Worm (Caenorhabditis elegans) whole organism, L1 larva: ENCODE results near the gene EGAP9.3.
A peak's percentile ranks its signal among the peaks of the same experiment; 100 is the strongest.

Experiments used
- C04F5.9 ChIP-seq: sonication (generic microtip); optimal IDR thresholded peaks from 2 replicates; lab custom pipeline; 2016; ENCODE audit warnings: missing genetic modification characterization, missing compliant biosample characterization
- C34B4.2 ChIP-seq: sonication (generic microtip); optimal IDR thresholded peaks from 2 replicates; lab custom pipeline; 2017; ENCODE audit warnings: mild to moderate bottlenecking, missing genetic modification characterization, missing compliant biosample characterization
- alr-1 ChIP-seq: fragments of 200-800 bp; sonication (Bioruptor generic); optimal IDR thresholded peaks from 2 replicates; lab custom pipeline; 2018; ENCODE audit warnings: borderline replicate concordance, mild to moderate bottlenecking, missing genetic modification characterization, missing compliant biosample characterization
- blmp-1 ChIP-seq: fragments of 150-350 bp; optimal IDR thresholded peaks from 2 replicates; lab custom pipeline; 2014; ENCODE audit warnings: missing biosample characterization, missing genetic modification characterization
- ceh-8 ChIP-seq: fragments of 200-800 bp; sonication (Bioruptor generic); optimal IDR thresholded peaks from 2 replicates; lab custom pipeline; 2018; ENCODE audit warnings: mild to moderate bottlenecking, missing genetic modification characterization, moderate library complexity, missing compliant biosample characterization
- ceh-90 ChIP-seq: sonication (generic microtip); optimal IDR thresholded peaks from 2 replicates; lab custom pipeline; 2016; ENCODE audit warnings: missing genetic modification characterization, missing compliant biosample characterization
- dsc-1 ChIP-seq: sonication (generic microtip); optimal IDR thresholded peaks from 2 replicates; lab custom pipeline; 2016; ENCODE audit warnings: mild to moderate bottlenecking, missing genetic modification characterization, missing compliant biosample characterization
- efl-1 ChIP-seq, 4 experiments: fragments of 150-350 bp; optimal IDR thresholded peaks in 3 of 4; peaks in 1 of 4; 1 replicate in 1 of 4; 2 replicates in 3 of 4; lab custom pipeline; 2014; ENCODE audit warnings: missing biosample characterization in 2 of 4, missing genetic modification characterization in 2 of 4, missing genetic modification reagents in 2 of 4
- efl-3 ChIP-seq: fragments of 200-800 bp; sonication (Bioruptor generic); optimal IDR thresholded peaks from 2 replicates; lab custom pipeline; 2018; ENCODE audit warnings: mild to moderate bottlenecking, missing genetic modification characterization, missing compliant biosample characterization
- elt-2 ChIP-seq: sonication (generic microtip); optimal IDR thresholded peaks from 2 replicates; lab custom pipeline; 2016; ENCODE audit warnings: missing genetic modification characterization, mild to moderate bottlenecking, inconsistent platforms, missing compliant biosample characterization, missing genetic modification reagents
- elt-3 ChIP-seq, 6 experiments: fragments of 150-350 bp in 1 of 6; sonication (generic microtip); optimal IDR thresholded peaks; 2 replicates each; lab custom pipeline; 2017 to 2018; ENCODE audit warnings: missing biosample characterization in 6 of 6, missing genetic modification characterization in 6 of 6, inconsistent platforms in 1 of 6
- ets-5 ChIP-seq: fragments of 200-800 bp; sonication (Bioruptor generic); IDR thresholded peaks from 2 replicates; pipeline ENCODE4 v1.3.6; 2022; ENCODE audit warnings: missing genetic modification characterization, missing compliant biosample characterization
- fkh-10 ChIP-seq: sonication (generic microtip); optimal IDR thresholded peaks from 2 replicates; lab custom pipeline; 2017; ENCODE audit warnings: missing biosample characterization, missing genetic modification reagents, missing genetic modification characterization
- fos-1 ChIP-seq: fragments of 150-350 bp; optimal IDR thresholded peaks from 2 replicates; lab custom pipeline; 2014; ENCODE audit warnings: missing biosample characterization, missing genetic modification characterization
- hlh-4 ChIP-seq: sonication (generic microtip); optimal IDR thresholded peaks from 2 replicates; lab custom pipeline; 2016; ENCODE audit warnings: mild to moderate bottlenecking, missing genetic modification characterization, missing compliant biosample characterization
- irx-1 ChIP-seq: sonication (generic microtip); optimal IDR thresholded peaks from 2 replicates; lab custom pipeline; 2016; ENCODE audit warnings: missing genetic modification characterization, missing compliant biosample characterization
- lin-13 ChIP-seq: fragments of 150-350 bp; optimal IDR thresholded peaks from 2 replicates; lab custom pipeline; 2014; ENCODE audit warnings: missing biosample characterization, missing genetic modification reagents, missing genetic modification characterization
- lin-14 ChIP-seq: fragments of 200-800 bp; sonication (Bioruptor generic); optimal IDR thresholded peaks from 2 replicates; lab custom pipeline; 2018; ENCODE audit warnings: mild to moderate bottlenecking, missing genetic modification characterization, moderate library complexity, missing compliant biosample characterization
- lsy-2 ChIP-seq, 2 experiments: fragments of 150-350 bp; optimal IDR thresholded peaks; 2 replicates each; lab custom pipeline; 2014; ENCODE audit warnings: missing biosample characterization in 2 of 2, missing genetic modification characterization in 2 of 2
- mdl-1 ChIP-seq, 2 experiments: fragments of 150-350 bp; optimal IDR thresholded peaks; 2 replicates each; lab custom pipeline; 2014 to 2017; ENCODE audit warnings: missing biosample characterization in 2 of 2, missing genetic modification characterization in 2 of 2, inconsistent platforms in 1 of 2
- mef-2 ChIP-seq: fragments of 150-350 bp; optimal IDR thresholded peaks from 2 replicates; lab custom pipeline; 2014; ENCODE audit warnings: missing biosample characterization, missing genetic modification characterization
- mep-1 ChIP-seq: fragments of 150-350 bp; optimal IDR thresholded peaks from 2 replicates; lab custom pipeline; 2014; ENCODE audit warnings: missing biosample characterization, missing genetic modification characterization
- nhr-12 ChIP-seq: sonication (generic microtip); optimal IDR thresholded peaks from 2 replicates; lab custom pipeline; 2017; ENCODE audit warnings: missing biosample characterization, missing genetic modification characterization
- nhr-28 ChIP-seq: fragments of 150-350 bp; optimal IDR thresholded peaks from 2 replicates; lab custom pipeline; 2014; ENCODE audit warnings: missing biosample characterization, missing genetic modification characterization
- nhr-47 ChIP-seq: sonication (generic microtip); optimal IDR thresholded peaks from 2 replicates; lab custom pipeline; 2016; ENCODE audit warnings: mild to moderate bottlenecking, missing genetic modification characterization, moderate library complexity, missing compliant biosample characterization
- nhr-71 ChIP-seq: sonication (generic microtip); optimal IDR thresholded peaks from 2 replicates; lab custom pipeline; 2016; ENCODE audit warnings: mild to moderate bottlenecking, missing genetic modification characterization, moderate library complexity, missing compliant biosample characterization
- nhr-76 ChIP-seq: sonication (generic microtip); optimal IDR thresholded peaks from 2 replicates; lab custom pipeline; 2017; ENCODE audit warnings: missing biosample characterization, missing genetic modification characterization
- nhr-77 ChIP-seq: fragments of 150-350 bp; optimal IDR thresholded peaks from 2 replicates; lab custom pipeline; 2014; ENCODE audit warnings: missing biosample characterization, missing genetic modification characterization
- nhr-84 ChIP-seq: sonication (generic microtip); optimal IDR thresholded peaks from 2 replicates; lab custom pipeline; 2017; ENCODE audit warnings: missing biosample characterization, missing genetic modification characterization
- pag-3 ChIP-seq: sonication (generic microtip); optimal IDR thresholded peaks from 2 replicates; lab custom pipeline; 2017; ENCODE audit warnings: missing genetic modification characterization, mild to moderate bottlenecking, missing compliant biosample characterization, antibody characterized with exemption, borderline replicate concordance; ENCODE audit not compliant: insufficient read depth
- pax-3 ChIP-seq: fragments of 200-800 bp; sonication (Bioruptor generic); optimal IDR thresholded peaks from 2 replicates; lab custom pipeline; 2018; ENCODE audit warnings: mild to moderate bottlenecking, missing genetic modification characterization, moderate library complexity, missing compliant biosample characterization
- rnt-1 ChIP-seq: sonication (generic microtip); optimal IDR thresholded peaks from 2 replicates; lab custom pipeline; 2016; ENCODE audit warnings: mild to moderate bottlenecking, missing genetic modification characterization, moderate library complexity, missing compliant biosample characterization
- skn-1 ChIP-seq: fragments of 150-350 bp; optimal IDR thresholded peaks from 2 replicates; lab custom pipeline; 2014; ENCODE audit warnings: missing biosample characterization, missing genetic modification characterization
- snpc-4 ChIP-seq: fragments of 150-350 bp; optimal IDR thresholded peaks from 2 replicates; lab custom pipeline; 2014; ENCODE audit warnings: missing biosample characterization, missing genetic modification characterization
- sox-4 ChIP-seq: sonication (generic microtip); optimal IDR thresholded peaks from 2 replicates; lab custom pipeline; 2016; ENCODE audit warnings: missing genetic modification characterization, missing compliant biosample characterization
- swsn-7 ChIP-seq: sonication (generic microtip); optimal IDR thresholded peaks from 2 replicates; lab custom pipeline; 2016; ENCODE audit warnings: missing genetic modification characterization, missing compliant biosample characterization
- tbx-2 ChIP-seq: sonication (generic microtip); optimal IDR thresholded peaks from 2 replicates; lab custom pipeline; 2016; ENCODE audit warnings: missing genetic modification characterization, missing compliant biosample characterization
- tlp-1 ChIP-seq: fragments of 150-350 bp; optimal IDR thresholded peaks from 2 replicates; lab custom pipeline; 2014; ENCODE audit warnings: missing biosample characterization, missing genetic modification characterization
- unc-130 ChIP-seq: fragments of 150-350 bp; optimal IDR thresholded peaks from 2 replicates; lab custom pipeline; 2017; ENCODE audit warnings: missing biosample characterization, missing genetic modification characterization, inconsistent platforms
- unc-30 ChIP-seq: sonication (generic microtip); optimal IDR thresholded peaks from 2 replicates; lab custom pipeline; 2017; ENCODE audit warnings: missing biosample characterization, missing genetic modification characterization
- unc-86 ChIP-seq: sonication (generic microtip); optimal IDR thresholded peaks from 2 replicates; lab custom pipeline; 2016; ENCODE audit warnings: missing genetic modification characterization, missing compliant biosample characterization
- xbp-1 ChIP-seq: sonication (generic microtip); optimal IDR thresholded peaks from 2 replicates; lab custom pipeline; 2016; ENCODE audit warnings: missing genetic modification characterization, missing compliant biosample characterization
- zag-1 ChIP-seq: fragments of 150-350 bp; optimal IDR thresholded peaks from 2 replicates; lab custom pipeline; 2014; ENCODE audit warnings: missing biosample characterization, missing genetic modification characterization
- zip-4 ChIP-seq: fragments of 200-800 bp; sonication (Bioruptor generic); optimal IDR thresholded peaks from 2 replicates; lab custom pipeline; 2018; ENCODE audit warnings: mild to moderate bottlenecking, missing genetic modification characterization, moderate library complexity, missing compliant biosample characterization

Gene EGAP9.3

DNA sequence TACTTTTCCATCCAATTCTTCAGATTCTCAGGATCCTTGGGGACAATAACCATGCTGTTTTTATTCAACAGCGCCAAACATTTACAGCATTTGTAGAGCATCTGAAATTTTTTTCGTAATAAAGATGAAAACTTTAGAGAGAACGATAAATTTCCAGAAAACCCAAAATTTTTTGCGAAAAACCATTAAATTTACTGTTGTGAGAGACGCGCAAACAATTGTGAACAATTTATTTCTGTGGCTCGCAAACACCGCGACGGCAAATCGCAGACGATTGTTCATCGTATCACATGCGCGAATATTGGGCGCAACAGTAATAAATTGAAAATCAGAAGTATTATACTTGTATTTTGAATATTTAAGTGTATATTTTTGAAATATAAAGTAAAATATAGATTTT lies 31.1 kb upstream of the EGAP9.3 start, which contains the start of gene gon-14:
Gene gon-14 (minus strand): TSS at position 101 of the 400 bp plus-strand sequence.
- no peak for TF ChIP-seq C04F5.9 (tag; lab: Kevin White, UChicago)
- no peak for TF ChIP-seq ets-5
- no peak for TF ChIP-seq dsc-1 (tag; lab: Kevin White, UChicago)
- no peak for TF ChIP-seq nhr-28
- no peak for TF ChIP-seq nhr-12 (tag; lab: Kevin White, UChicago)
- TF ChIP-seq fkh-10 (GFP tag; lab: Kevin White, UChicago): no peak
- no peak for TF ChIP-seq elt-3 (tag; optimal IDR thresholded peaks at IDR 0.05; lab: Kevin White, UChicago)
- no peak for TF ChIP-seq sox-4 (tag; lab: Kevin White, UChicago)
- no peak for TF ChIP-seq snpc-4 (tag; lab: Kevin White, UChicago)
- TF ChIP-seq mep-1 (tag; lab: Kevin White, UChicago): no peak
- no peak for TF ChIP-seq nhr-77 (tag; lab: Kevin White, UChicago)
- TF ChIP-seq nhr-47 (tag; lab: Kevin White, UChicago): no peak
- TF ChIP-seq blmp-1 (tag; lab: Kevin White, UChicago): no peak
- no peak for TF ChIP-seq swsn-7 (tag; lab: Kevin White, UChicago)
- TF ChIP-seq nhr-84 (tag; lab: Kevin White, UChicago): no peak
- no peak for TF ChIP-seq unc-130 (tag; lab: Kevin White, UChicago)

DNA sequence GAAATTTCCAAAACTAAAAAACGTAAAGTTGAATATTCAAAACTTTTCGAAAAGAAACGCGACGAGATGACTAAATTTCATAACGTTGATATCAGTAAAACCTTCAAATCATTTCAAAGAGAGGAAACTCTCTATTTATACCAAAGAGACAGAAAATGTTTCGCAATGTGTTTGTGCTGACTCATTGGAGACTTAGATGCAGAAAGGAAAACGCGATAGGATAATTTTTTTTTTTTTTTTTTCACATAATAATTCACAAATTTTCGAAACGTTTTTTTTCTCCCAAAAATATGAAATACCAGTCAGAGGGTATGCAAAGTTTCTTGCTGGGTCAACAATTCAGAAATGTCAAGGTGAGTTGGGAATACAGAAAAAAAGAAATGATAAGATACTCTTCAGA lies 26.3 kb upstream of the EGAP9.3 start:
- TF ChIP-seq zag-1 (tag; lab: Kevin White, UChicago) (no peak), lsy-2 (tag; optimal IDR thresholded peaks at IDR 0.05; lab: Kevin White, UChicago) (peak in 1 of 2 experiments; percentile 8), ceh-8 (no peak), skn-1 (peak; percentile 32), efl-3 (no peak), nhr-28 (no peak), mef-2 (tag; lab: Kevin White, UChicago) (no peak), tlp-1 (tag; lab: Kevin White, UChicago) (no peak), rnt-1 (tag; lab: Kevin White, UChicago) (no peak), elt-3 (tag; optimal IDR thresholded peaks at IDR 0.05; lab: Kevin White, UChicago) (peak in 2 of 6 experiments; percentile 6 to 22), hlh-4 (tag; lab: Kevin White, UChicago) (no peak), efl-1 (optimal IDR thresholded peaks at IDR 0.05; lab: Kevin White, UChicago) (no peak), efl-1 (GFP tag; optimal IDR thresholded peaks at IDR 0.05 in 1 of 2; lab: Kevin White, UChicago) (peak in 1 of 2 experiments; percentile 88), swsn-7 (tag; lab: Kevin White, UChicago) (no peak), C34B4.2 (tag; lab: Kevin White, UChicago) (no peak), alr-1 (tag; lab: Kevin White, UChicago) (no peak), pax-3 (tag; lab: Kevin White, UChicago) (no peak)

DNA sequence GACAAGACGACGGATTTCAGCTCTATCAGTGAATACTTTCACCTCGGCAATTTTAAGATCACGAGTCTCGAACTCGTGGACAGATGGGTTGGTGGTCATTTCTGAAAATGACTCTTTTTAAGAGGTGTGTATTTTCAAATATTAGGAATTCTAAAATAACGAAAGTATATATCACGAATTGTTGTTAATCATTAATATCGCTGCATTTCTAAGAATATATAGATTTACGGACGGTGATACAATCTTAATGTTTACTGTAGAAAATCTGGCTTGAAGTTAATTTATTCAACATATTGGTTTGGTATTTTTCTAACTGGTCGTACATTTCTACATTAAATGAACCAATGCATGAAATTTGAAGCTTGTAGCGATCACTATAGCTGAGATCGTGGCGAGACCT lies 25.4 kb upstream of the EGAP9.3 start, which contains the start of gene ZK1055.7:
Gene ZK1055.7 (minus strand): TSS at position 101 of the 400 bp plus-strand sequence.
- TF ChIP-seq nhr-76 (tag; lab: Kevin White, UChicago): no peak
- no peak for TF ChIP-seq unc-30 (tag; lab: Kevin White, UChicago)
- TF ChIP-seq efl-1 (optimal IDR thresholded peaks at IDR 0.05; lab: Kevin White, UChicago): no peak
- TF ChIP-seq efl-1 (GFP tag; optimal IDR thresholded peaks at IDR 0.05 in 1 of 2; lab: Kevin White, UChicago): peak in 1 of 2 experiments; percentile 50
- TF ChIP-seq, all 84 proteins: peak for 1

DNA sequence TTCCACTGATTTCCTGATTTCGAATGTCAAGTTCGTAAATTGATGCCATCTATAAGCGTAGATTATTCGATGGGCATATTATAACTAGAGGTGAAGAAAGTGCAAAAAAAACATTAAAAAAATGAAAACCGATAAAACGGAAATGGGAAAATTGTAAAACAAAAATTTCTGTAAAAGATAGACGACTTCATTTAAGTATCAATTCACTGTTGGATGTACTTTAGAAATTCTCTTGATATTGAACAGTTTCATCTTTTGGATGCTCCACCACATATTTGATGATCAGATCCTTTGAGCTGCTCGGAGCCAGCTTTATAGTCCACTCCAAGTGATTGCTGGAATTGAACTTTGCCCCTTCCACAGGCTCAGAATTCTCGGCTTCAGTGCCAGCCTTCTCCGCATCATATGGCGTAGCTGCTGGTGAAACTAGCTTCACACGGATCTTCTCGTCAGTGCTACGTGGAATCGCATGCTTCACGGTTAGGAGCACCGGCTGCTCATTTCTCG lies 22.7 kb upstream of the EGAP9.3 start, which contains the start of gene ZK1055.6:
Gene ZK1055.6 (minus strand): TSS at position 51 of the 507 bp plus-strand sequence.
- TF ChIP-seq xbp-1 (tag; lab: Kevin White, UChicago) (no peak), unc-86 (tag; lab: Kevin White, UChicago) (no peak), pag-3 (tag; lab: Kevin White, UChicago) (no peak), alr-1 (tag; lab: Kevin White, UChicago) (no peak), fos-1 (tag; lab: Kevin White, UChicago) (no peak), tbx-2 (no peak), nhr-71 (tag; lab: Kevin White, UChicago) (no peak), nhr-12 (tag; lab: Kevin White, UChicago) (no peak), zip-4 (GFP tag; lab: Kevin White, UChicago) (no peak), irx-1 (tag; lab: Kevin White, UChicago) (no peak), lin-13 (GFP tag; lab: Kevin White, UChicago) (no peak), elt-2 (tag; lab: Kevin White, UChicago) (no peak), ceh-90 (no peak), mdl-1 (tag; optimal IDR thresholded peaks at IDR 0.05; lab: Kevin White, UChicago) (no peak), lin-14 (GFP tag; lab: Kevin White, UChicago) (no peak)
